Fruit fly (Drosophila melanogaster) whole organism, adult: Measurements from ENCODE around the gene CG42812.

Experiments used
- CG11617 ChIP-seq: fragments of 200-800 bp; sonication (Bioruptor generic); optimal IDR thresholded peaks from 2 replicates; lab custom pipeline; 2017; ENCODE audit warnings: mild to moderate bottlenecking, missing biosample characterization, missing genetic modification reagents, missing genetic modification characterization
- CG12768 ChIP-seq: fragments of 200-800 bp; sonication (Bioruptor generic); optimal IDR thresholded peaks from 2 replicates; lab custom pipeline; 2017; ENCODE audit warnings: missing biosample characterization, missing genetic modification characterization, mild to moderate bottlenecking, moderate library complexity, missing genetic modification reagents
- CG14711 ChIP-seq: fragments of 200-800 bp; sonication (Bioruptor generic); optimal IDR thresholded peaks from 2 replicates; lab custom pipeline; 2018; ENCODE audit warnings: missing biosample characterization, mild to moderate bottlenecking, missing genetic modification characterization, moderate library complexity
- CG1620 ChIP-seq: fragments of 200-800 bp; sonication (Bioruptor generic); optimal IDR thresholded peaks from 2 replicates; lab custom pipeline; 2016; ENCODE audit warnings: missing biosample characterization, missing genetic modification characterization
- CG33017 ChIP-seq: fragments of 200-800 bp; sonication (Bioruptor generic); optimal IDR thresholded peaks from 2 replicates; lab custom pipeline; 2018; ENCODE audit warnings: missing biosample characterization, mild to moderate bottlenecking, missing genetic modification characterization, moderate library complexity
- CG5204 ChIP-seq: fragments of 200-800 bp; sonication (Bioruptor generic); optimal IDR thresholded peaks from 2 replicates; lab custom pipeline; 2016; ENCODE audit warnings: missing biosample characterization, missing genetic modification characterization
- CG7045 ChIP-seq: fragments of 200-800 bp; sonication (Bioruptor generic); optimal IDR thresholded peaks from 2 replicates; lab custom pipeline; 2017; ENCODE audit warnings: missing biosample characterization, mild to moderate bottlenecking, missing genetic modification characterization
- CG7101 ChIP-seq: fragments of 200-800 bp; sonication (Bioruptor generic); optimal IDR thresholded peaks from 2 replicates; lab custom pipeline; 2018; ENCODE audit warnings: missing biosample characterization, mild to moderate bottlenecking, missing genetic modification characterization, moderate library complexity
- Clk ChIP-seq: fragments of 200-800 bp; sonication (Bioruptor generic); optimal IDR thresholded peaks from 2 replicates; lab custom pipeline; 2017; ENCODE audit warnings: missing biosample characterization, missing genetic modification characterization
- Crg-1 ChIP-seq: fragments of 200-800 bp; sonication (Bioruptor generic); optimal IDR thresholded peaks from 2 replicates; lab custom pipeline; 2016; ENCODE audit warnings: missing biosample characterization, missing genetic modification characterization
- Hr96 ChIP-seq: fragments of 200-800 bp; sonication (Bioruptor generic); optimal IDR thresholded peaks from 2 replicates; lab custom pipeline; 2016; ENCODE audit warnings: missing biosample characterization, missing genetic modification characterization
- Mnt ChIP-seq: fragments of 200-800 bp; sonication (Bioruptor generic); optimal IDR thresholded peaks from 2 replicates; lab custom pipeline; 2016; ENCODE audit warnings: missing biosample characterization, mild to moderate bottlenecking, missing genetic modification characterization
- bab1 ChIP-seq: fragments of 200-800 bp; sonication (Bioruptor generic); optimal IDR thresholded peaks from 3 replicates; lab custom pipeline; 2019; ENCODE audit warnings: missing biosample characterization, mild to moderate bottlenecking, missing genetic modification characterization, moderate library complexity
- cic ChIP-seq: fragments of 200-800 bp; sonication (Bioruptor generic); optimal IDR thresholded peaks from 2 replicates; lab custom pipeline; 2017; ENCODE audit warnings: missing biosample characterization, mild to moderate bottlenecking, missing genetic modification characterization, moderate library complexity
- cnc ChIP-seq, 2 experiments: fragments of >200 bp; optimal IDR thresholded peaks; 2 replicates each; lab custom pipeline; 2017
- kay ChIP-seq: fragments of 200-800 bp; sonication (Bioruptor generic); peaks from one replicate; lab custom pipeline; 2016; ENCODE audit warnings: missing biosample characterization, missing genetic modification characterization, borderline replicate concordance
- ovo ChIP-seq: fragments of 200-800 bp; sonication (Bioruptor generic); optimal IDR thresholded peaks from 2 replicates; lab custom pipeline; 2016; ENCODE audit warnings: missing biosample characterization, missing genetic modification characterization
- pad ChIP-seq: fragments of 200-800 bp; sonication (Bioruptor generic); optimal IDR thresholded peaks from 3 replicates; lab custom pipeline; 2017; ENCODE audit warnings: missing biosample characterization, missing genetic modification characterization, mild to moderate bottlenecking, moderate library complexity, missing genetic modification reagents
- tj ChIP-seq: fragments of 200-800 bp; sonication (Bioruptor generic); optimal IDR thresholded peaks from 3 replicates; lab custom pipeline; 2017; ENCODE audit warnings: missing biosample characterization, mild to moderate bottlenecking, missing genetic modification characterization, moderate library complexity
- toe ChIP-seq: fragments of 200-800 bp; sonication (Bioruptor generic); optimal IDR thresholded peaks from 2 replicates; lab custom pipeline; 2016; ENCODE audit warnings: missing biosample characterization, missing genetic modification characterization

Gene CG42812

dm6 chr3R:24353448-24353847 is 14.5 kb downstream of the CG42812 start:
- TF ChIP-seq CG11617 (GFP tag; lab: Kevin White, UChicago): no peak
- TF ChIP-seq CG7101 (tag; lab: Kevin White, UChicago): no peak
- TF ChIP-seq Mnt (GFP tag; lab: Kevin White, UChicago): no peak
- no peak for TF ChIP-seq CG14711
- TF ChIP-seq pad: no peak
- TF ChIP-seq toe (GFP tag; lab: Kevin White, UChicago): no peak
- no peak for TF ChIP-seq kay (GFP tag; lab: Kevin White, UChicago)
- TF ChIP-seq CG12768 (GFP tag; lab: Kevin White, UChicago): no peak

- TF ChIP-seq Mnt (GFP tag; lab: Kevin White, UChicago) (peak; percentile 48), bab1 (peak; percentile 23), CG33017 (tag; lab: Kevin White, UChicago) (no peak), cnc (optimal IDR thresholded peaks at IDR 0.05; lab: Kevin White, UChicago) (no peak), ovo (GFP tag; lab: Kevin White, UChicago) (peak; percentile 19), pad (peak; percentile 14), CG12768 (GFP tag; lab: Kevin White, UChicago) (peak; percentile 19), CG7045 (GFP tag; lab: Kevin White, UChicago) (no peak), Hr96 (GFP tag; lab: Kevin White, UChicago) (peak; percentile 46), Clk (GFP tag; lab: Kevin White, UChicago) (no peak), Crg-1 (no peak), CG1620 (GFP tag; lab: Kevin White, UChicago) (peak; percentile 31), CG11617 (GFP tag; lab: Kevin White, UChicago) (peak; percentile 66), cic (no peak), CG14711 (peak; percentile 93), CG5204 (no peak), toe (GFP tag; lab: Kevin White, UChicago) (no peak), kay (GFP tag; lab: Kevin White, UChicago) (no peak), CG7101 (tag; lab: Kevin White, UChicago) (peak; percentile 59), tj (GFP tag; lab: Kevin White, UChicago) (no peak)
Measured at dm6 chr3R:24348420-24349190, 19.4 kb downstream of the CG42812 start, which contains the start of the genes CG5746 and CG6454. CG5746 (minus strand) TSS chr3R:24348791. CG6454 (plus strand) TSS chr3R:24349182.

- TF ChIP-seq bab1 (no peak), CG11617 (GFP tag; lab: Kevin White, UChicago) (no peak), Clk (GFP tag; lab: Kevin White, UChicago) (no peak), toe (GFP tag; lab: Kevin White, UChicago) (no peak), CG5204 (no peak), pad (no peak), ovo (GFP tag; lab: Kevin White, UChicago) (no peak), cnc (optimal IDR thresholded peaks at IDR 0.05; lab: Kevin White, UChicago) (no peak), CG1620 (GFP tag; lab: Kevin White, UChicago) (no peak), Crg-1 (no peak), CG12768 (GFP tag; lab: Kevin White, UChicago) (no peak), cic (no peak), Mnt (GFP tag; lab: Kevin White, UChicago) (no peak), CG14711 (no peak), CG33017 (tag; lab: Kevin White, UChicago) (no peak)
Measured at dm6 chr3R:24341251-24341650, 26.7 kb downstream of the CG42812 start, which contains the start of gene Ms. Ms (plus strand) TSS chr3R:24341551.

- TF ChIP-seq tj (GFP tag; lab: Kevin White, UChicago) (no peak), CG14711 (no peak), CG1620 (GFP tag; lab: Kevin White, UChicago) (no peak), CG5204 (no peak), Crg-1 (no peak), bab1 (no peak)
Measured at dm6 chr3R:24336622-24337021, 31.3 kb downstream of the CG42812 start, which contains the start of gene CG6432. CG6432 (plus strand) TSS chr3R:24336922.

- TF ChIP-seq bab1 (peak; percentile 4), CG7101 (tag; lab: Kevin White, UChicago) (no peak), pad (peak; percentile 11), ovo (GFP tag; lab: Kevin White, UChicago) (peak; percentile 16), CG11617 (GFP tag; lab: Kevin White, UChicago) (peak; percentile 15), toe (GFP tag; lab: Kevin White, UChicago) (no peak), Mnt (GFP tag; lab: Kevin White, UChicago) (peak; percentile 99), tj (GFP tag; lab: Kevin White, UChicago) (no peak), CG1620 (GFP tag; lab: Kevin White, UChicago) (peak; percentile 20), cic (peak; percentile 30)
Measured at dm6 chr3R:24333182-24333808, 34.7 kb downstream of the CG42812 start, which contains the start of the genes Rrp5 and Dis3. Rrp5 (minus strand) TSS chr3R:24333316. Dis3 (plus strand) TSS chr3R:24333433.

dm6 chr3R:24320342-24320711 is 47.6 kb downstream of the CG42812 start:
- TF ChIP-seq CG12768 (GFP tag; lab: Kevin White, UChicago) (peak; percentile 5), Mnt (GFP tag; lab: Kevin White, UChicago) (peak; percentile 42), Hr96 (GFP tag; lab: Kevin White, UChicago) (no peak)
